Worm (Caenorhabditis elegans) whole organism, L4 larva: ENCODE measurements around the gene Y40H7A.4.
"Not testable (repeated sequence)": the region's sequence is repeated elsewhere in the genome, so short reads cannot be mapped to it uniquely, and the experiment has no call there.

Experiments used
- Y48G9A.11 ChIP-seq: fragments of 200-800 bp; sonication (Bioruptor generic); IDR thresholded peaks from 2 replicates; pipeline ENCODE4 v1.3.6; 2022; ENCODE audit warnings: missing genetic modification reagents, missing genetic modification characterization, missing compliant biosample characterization
- ceh-82 ChIP-seq: sonication (generic microtip); optimal IDR thresholded peaks from 2 replicates; lab custom pipeline; 2017; ENCODE audit warnings: missing biosample characterization, missing genetic modification characterization
- fos-1 ChIP-seq: fragments of 150-350 bp; optimal IDR thresholded peaks from 2 replicates; lab custom pipeline; 2014; ENCODE audit warnings: missing biosample characterization, missing genetic modification characterization
- lin-13 ChIP-seq: fragments of 150-350 bp; optimal IDR thresholded peaks from 2 replicates; lab custom pipeline; 2014; ENCODE audit warnings: missing biosample characterization, missing genetic modification reagents, missing genetic modification characterization
- lsy-2 ChIP-seq, 2 experiments: fragments of 150-350 bp in 1 of 2; sonication (generic microtip) in 1 of 2; optimal IDR thresholded peaks; 2 replicates each; lab custom pipeline; 2014 to 2017; ENCODE audit warnings: missing biosample characterization in 2 of 2, missing genetic modification characterization in 2 of 2
- nhr-76 ChIP-seq: fragments of 150-350 bp; optimal IDR thresholded peaks from 2 replicates; lab custom pipeline; 2014; ENCODE audit warnings: missing biosample characterization, missing genetic modification characterization
- saeg-2 ChIP-seq: fragments of 200-800 bp; sonication (Bioruptor generic); IDR thresholded peaks from 2 replicates; pipeline ENCODE4 v1.3.6; 2022; ENCODE audit warnings: missing genetic modification reagents, missing genetic modification characterization, missing compliant biosample characterization
- unc-39 ChIP-seq: sonication (generic microtip); optimal IDR thresholded peaks from 2 replicates; lab custom pipeline; 2017; ENCODE audit warnings: missing biosample characterization, missing genetic modification characterization

- TF ChIP-seq nhr-76 (tag; lab: Kevin White, UChicago); ceh-82; lsy-2 (tag; optimal IDR thresholded peaks at IDR 0.05; lab: Kevin White, UChicago); Y48G9A.11 (GFP tag; lab: Robert Waterston, UW); fos-1 (tag; lab: Kevin White, UChicago); unc-39 (tag; lab: Kevin White, UChicago); lin-13; saeg-2 (GFP tag; lab: Robert Waterston, UW): not testable (repeated sequence)
Measured at ce11 chrIV:15184065-15184464, 8.7 kb upstream of the Y40H7A.4 start.
